Comparison of ENCODE assay signal across 3 fruit fly cellular contexts in the genomic region with DNA sequence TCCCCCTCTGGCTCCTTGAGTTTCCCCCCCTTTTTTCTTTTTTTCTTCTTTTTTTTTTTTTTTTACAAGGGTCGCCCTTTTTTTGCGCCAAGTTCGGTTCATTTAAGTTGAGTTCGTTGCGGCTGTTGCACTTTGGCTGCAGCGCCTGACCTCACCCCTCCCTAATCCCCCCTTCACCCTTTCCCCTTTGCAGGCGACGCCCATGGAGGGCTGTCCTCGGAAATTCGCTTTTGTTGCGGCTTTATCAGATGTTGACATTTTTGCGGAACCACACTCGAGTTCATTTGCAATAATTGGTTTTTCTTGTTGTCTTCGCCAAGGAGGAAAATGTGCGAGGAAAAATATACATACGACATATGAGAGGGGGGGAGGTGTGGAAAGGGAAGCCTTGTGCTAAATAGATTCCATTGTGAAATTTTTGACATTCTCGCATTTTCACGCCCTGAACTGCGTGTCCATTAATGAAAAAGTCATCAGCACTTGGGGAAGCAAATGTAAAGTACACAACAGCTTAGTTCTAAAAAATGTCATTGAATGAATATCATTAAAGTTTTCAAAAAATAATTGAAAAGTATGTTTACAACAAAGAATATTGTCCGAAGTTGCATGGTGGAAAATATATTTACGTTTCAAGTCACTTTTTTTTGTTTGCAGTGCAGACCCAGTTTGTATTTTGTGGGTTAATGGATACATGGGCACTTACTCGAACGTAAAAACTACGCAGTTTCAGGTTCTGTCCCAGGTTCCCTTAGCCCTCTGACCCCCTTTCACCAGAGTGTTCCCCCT.
A peak's percentile ranks its signal among the peaks of the same experiment; 100 is the strongest.
TF ChIP-seq lines count a peak whose summit lies in the region.

No protein-coding gene starts in this region.

- TF ChIP-seq CTCF in whole organism, embryonic (GFP tag; optimal IDR thresholded peaks at IDR 0.05; lab: Kevin White, UChicago): no peak

TF ChIP-seq in whole organism, embryonic, 481 proteins besides CTCF, POLR2A, EP300 and RAD21:
- peak; percentile 39; the same call in 1 of the 2 replicates for TF ChIP-seq crol (GFP tag; IDR thresholded peaks at IDR 0.05; lab: Robert Waterston, UW)
- peak; percentile 61 for TF ChIP-seq Med (GFP tag; lab: Kevin White, UChicago)
- TF ChIP-seq CG11247 (GFP tag; IDR thresholded peaks at IDR 0.05; lab: Robert Waterston, UW): no peak
- TF ChIP-seq dmrt99B (tag; optimal IDR thresholded peaks at IDR 0.05; lab: Kevin White, UChicago): peak; percentile 4
- no peak for TF ChIP-seq Doc2 (GFP tag; IDR thresholded peaks at IDR 0.05; lab: Robert Waterston, UW)

TF ChIP-seq in whole organism, prepupa, 60 proteins besides CTCF, POLR2A, EP300 and RAD21 (continues in another document):
- no peak for TF ChIP-seq CG11294 (GFP tag; IDR thresholded peaks at IDR 0.05; lab: Robert Waterston, UW)
- TF ChIP-seq pdm3 (GFP tag; optimal IDR thresholded peaks at IDR 0.05; lab: Kevin White, UChicago): peak; percentile 35
- TF ChIP-seq Eip78C (GFP tag; lab: Kevin White, UChicago): peak; percentile 92
- no peak for TF ChIP-seq spab (GFP tag; optimal IDR thresholded peaks at IDR 0.05; lab: Kevin White, UChicago)
- no peak for TF ChIP-seq Met (GFP tag; optimal IDR thresholded peaks at IDR 0.05; lab: Kevin White, UChicago)
- no peak for TF ChIP-seq Sox102F (GFP tag; optimal IDR thresholded peaks at IDR 0.05; lab: Kevin White, UChicago)
- TF ChIP-seq CG4318 (GFP tag; optimal IDR thresholded peaks at IDR 0.05; lab: Kevin White, UChicago): no peak
- TF ChIP-seq net (GFP tag; optimal IDR thresholded peaks at IDR 0.05; lab: Kevin White, UChicago): no peak
- TF ChIP-seq Ets21C (GFP tag; optimal IDR thresholded peaks at IDR 0.05; lab: Kevin White, UChicago): no peak
- TF ChIP-seq CG15336 (GFP tag; IDR thresholded peaks at IDR 0.05; lab: Robert Waterston, UW): peak; percentile 50
- no peak for TF ChIP-seq CG6276 (GFP tag; optimal IDR thresholded peaks at IDR 0.05; lab: Kevin White, UChicago)
- peak; percentile 56; the same call in 2 of the 3 replicates for TF ChIP-seq CG6163 (GFP tag; IDR thresholded peaks at IDR 0.05; lab: Robert Waterston, UW)
- peak; percentile 21 for TF ChIP-seq achi (GFP tag; optimal IDR thresholded peaks at IDR 0.05; lab: Kevin White, UChicago)
- no peak for TF ChIP-seq Lpt (GFP tag; optimal IDR thresholded peaks at IDR 0.05; lab: Kevin White, UChicago)
- TF ChIP-seq ss (GFP tag; optimal IDR thresholded peaks at IDR 0.05; lab: Kevin White, UChicago): peak; percentile 1 to 15
- no peak for TF ChIP-seq Blimp-1 (GFP tag; optimal IDR thresholded peaks at IDR 0.05; lab: Kevin White, UChicago)
- no peak for TF ChIP-seq Smox (GFP tag; optimal IDR thresholded peaks at IDR 0.05; lab: Kevin White, UChicago)
- TF ChIP-seq fkh (GFP tag; optimal IDR thresholded peaks at IDR 0.05; lab: Kevin White, UChicago): no peak
- TF ChIP-seq CG16779 (tag; optimal IDR thresholded peaks at IDR 0.05; lab: Kevin White, UChicago): no peak
- TF ChIP-seq Gug (GFP tag; IDR thresholded peaks at IDR 0.05; lab: Robert Waterston, UW): no peak
- TF ChIP-seq dac (GFP tag; optimal IDR thresholded peaks at IDR 0.05; lab: Kevin White, UChicago): no peak
- peak; percentile 43 for TF ChIP-seq CG10669 (GFP tag; optimal IDR thresholded peaks at IDR 0.05; lab: Kevin White, UChicago)
- no peak for TF ChIP-seq Hr39 (GFP tag; optimal IDR thresholded peaks at IDR 0.05; lab: Kevin White, UChicago)
- TF ChIP-seq Hr4 (GFP tag; optimal IDR thresholded peaks at IDR 0.05; lab: Kevin White, UChicago): no peak
- TF ChIP-seq CG11762 (GFP tag; optimal IDR thresholded peaks at IDR 0.05; lab: Kevin White, UChicago; ENCODE audit: insufficient read depth): no peak
- no peak for TF ChIP-seq CG8319 (GFP tag; optimal IDR thresholded peaks at IDR 0.05; lab: Kevin White, UChicago)
- peak; percentile 31 for TF ChIP-seq CG3032 (tag; optimal IDR thresholded peaks at IDR 0.05; lab: Kevin White, UChicago)
- TF ChIP-seq OdsH (GFP tag; optimal IDR thresholded peaks at IDR 0.05; lab: Kevin White, UChicago): peak; percentile 13
- TF ChIP-seq Ets96B (tag; optimal IDR thresholded peaks at IDR 0.05; lab: Kevin White, UChicago): peak; percentile 45
- TF ChIP-seq Sox15 (GFP tag; optimal IDR thresholded peaks at IDR 0.05; lab: Kevin White, UChicago): no peak
- peak; percentile 65 for TF ChIP-seq svp (GFP tag; lab: Kevin White, UChicago)
- peak; percentile 25 for TF ChIP-seq dsx (GFP tag; optimal IDR thresholded peaks at IDR 0.05; lab: Kevin White, UChicago; ENCODE audit: poor library complexity, severe bottlenecking)
- no peak for TF ChIP-seq fd85E (GFP tag; optimal IDR thresholded peaks at IDR 0.05; lab: Kevin White, UChicago)
- no peak for TF ChIP-seq CG1621 (tag; optimal IDR thresholded peaks at IDR 0.05; lab: Kevin White, UChicago)
- TF ChIP-seq fd59A (GFP tag; optimal IDR thresholded peaks at IDR 0.05; lab: Kevin White, UChicago): no peak
- TF ChIP-seq eg (GFP tag; IDR thresholded peaks at IDR 0.05; lab: Robert Waterston, UW): 0 out of 3 replicates have a peak, but pooled peaks have one; percentile 8
- TF ChIP-seq CG32006 (GFP tag; optimal IDR thresholded peaks at IDR 0.05; lab: Kevin White, UChicago): peak; percentile 31
- no peak for TF ChIP-seq cyc (GFP tag; optimal IDR thresholded peaks at IDR 0.05; lab: Kevin White, UChicago)
- TF ChIP-seq lz (GFP tag; optimal IDR thresholded peaks at IDR 0.05; lab: Kevin White, UChicago): no peak

TF ChIP-seq in whole organism, pupa, 21 proteins besides CTCF, POLR2A, EP300 and RAD21:
- TF ChIP-seq gl (tag; optimal IDR thresholded peaks at IDR 0.05; lab: Kevin White, UChicago) (no peak), CG4496 (GFP tag; IDR thresholded peaks at IDR 0.05; lab: Robert Waterston, UW) (no peak), CG32121 (GFP tag; IDR thresholded peaks at IDR 0.05; lab: Robert Waterston, UW) (no peak), CG17806 (tag; optimal IDR thresholded peaks at IDR 0.05; lab: Kevin White, UChicago) (peak; percentile 12), Snoo (tag; optimal IDR thresholded peaks at IDR 0.05; lab: Kevin White, UChicago) (no peak), CG34367 (tag; optimal IDR thresholded peaks at IDR 0.05; lab: Kevin White, UChicago) (peak; percentile 15), CG12605 (GFP tag; IDR thresholded peaks at IDR 0.05; lab: Robert Waterston, UW) (no peak), CG8301 (tag; optimal IDR thresholded peaks at IDR 0.05; lab: Kevin White, UChicago) (peak; percentile 16), Pif1B (GFP tag; optimal IDR thresholded peaks at IDR 0.05; lab: Kevin White, UChicago) (peak; percentile 11), CG10348 (GFP tag; IDR thresholded peaks at IDR 0.05; lab: Robert Waterston, UW) (no peak), rn (GFP tag; IDR thresholded peaks at IDR 0.05; lab: Robert Waterston, UW) (no peak), Pif1A (GFP tag; optimal IDR thresholded peaks at IDR 0.05; lab: Kevin White, UChicago) (no peak), CG13204 (GFP tag; optimal IDR thresholded peaks at IDR 0.05; lab: Kevin White, UChicago) (no peak), fd96Ca (GFP tag; IDR thresholded peaks at IDR 0.05; lab: Robert Waterston, UW) (no peak), CG15710 (tag; optimal IDR thresholded peaks at IDR 0.05; lab: Kevin White, UChicago) (peak; percentile 14), CG14655 (GFP tag; optimal IDR thresholded peaks at IDR 0.05; lab: Kevin White, UChicago) (peak; percentile 9), Ets98B (GFP tag; IDR thresholded peaks at IDR 0.05; lab: Robert Waterston, UW) (no peak), D1 (tag; optimal IDR thresholded peaks at IDR 0.05; lab: Kevin White, UChicago) (no peak), CG9948 (tag; optimal IDR thresholded peaks at IDR 0.05; lab: Kevin White, UChicago) (peak; percentile 29), EcR (GFP tag; optimal IDR thresholded peaks at IDR 0.05; lab: Kevin White, UChicago) (peak; percentile 72), CG8159 (tag; optimal IDR thresholded peaks at IDR 0.05; lab: Kevin White, UChicago) (peak; percentile 40)
TF ChIP-seq in whole organism, pupa: peak in this region for 9.
